Fruit fly (Drosophila melanogaster) whole organism, wandering third instar larva: Measurements from ENCODE around the gene CG6901.
A peak's percentile ranks its signal among the peaks of the same experiment; 100 is the strongest.

Experiments
- CrebA ChIP-seq: fragments of 200-800 bp; sonication (Bioruptor generic); optimal IDR thresholded peaks from 2 replicates; lab custom pipeline; 2016; ENCODE audit warnings: missing biosample characterization, mild to moderate bottlenecking, missing genetic modification characterization, borderline replicate concordance
- Dif ChIP-seq: fragments of 200-275, 200-300 bp; sonication (Bioruptor generic); optimal IDR thresholded peaks from 2 replicates; lab custom pipeline; 2018; ENCODE audit warnings: missing biosample characterization, missing genetic modification characterization; ENCODE audit not compliant: partially characterized antibody
- Hnf4 ChIP-seq: fragments of 200-800 bp; sonication (Bioruptor generic); optimal IDR thresholded peaks from 2 replicates; lab custom pipeline; 2016; ENCODE audit warnings: missing biosample characterization, mild to moderate bottlenecking, missing genetic modification characterization
- Hr83 ChIP-seq: fragments of 200-300 bp; sonication (Bioruptor generic); optimal IDR thresholded peaks from 2 replicates; lab custom pipeline; 2016; ENCODE audit warnings: missing biosample characterization, mild to moderate bottlenecking, missing genetic modification characterization, moderate library complexity; ENCODE audit not compliant: poor library complexity, severe bottlenecking
- Jra ChIP-seq: sonication (Bioruptor generic); optimal IDR thresholded peaks from 2 replicates; lab custom pipeline; 2016; ENCODE audit warnings: missing biosample characterization, missing genetic modification characterization
- Myc ChIP-seq: fragments of >200 bp; optimal IDR thresholded peaks from 2 replicates; lab custom pipeline; 2017
- N ChIP-seq: fragments of >200 bp; optimal IDR thresholded peaks from 2 replicates; lab custom pipeline; 2018; ENCODE audit warnings: missing biosample characterization, missing external identifiers, missing genetic modification characterization
- Vsx2 ChIP-seq: fragments of 200-300, 225-300 bp; sonication (Bioruptor generic); optimal IDR thresholded peaks from 2 replicates; lab custom pipeline; 2018; ENCODE audit warnings: missing biosample characterization, missing genetic modification characterization; ENCODE audit not compliant: partially characterized antibody
- brk ChIP-seq: fragments of 200-800 bp; sonication (Bioruptor generic); optimal IDR thresholded peaks from 2 replicates; lab custom pipeline; 2016; ENCODE audit warnings: missing biosample characterization, mild to moderate bottlenecking, missing genetic modification characterization
- dmrt93B ChIP-seq: fragments of 200-800 bp; sonication (Bioruptor generic); optimal IDR thresholded peaks from 2 replicates; lab custom pipeline; 2018; ENCODE audit warnings: missing biosample characterization, mild to moderate bottlenecking, missing genetic modification characterization
- fru ChIP-seq: fragments of 200-800 bp; sonication (Bioruptor generic); optimal IDR thresholded peaks from 3 replicates; lab custom pipeline; 2016; ENCODE audit warnings: missing biosample characterization, mild to moderate bottlenecking, missing genetic modification characterization
- lola ChIP-seq: fragments of >200 bp; optimal IDR thresholded peaks from 2 replicates; lab custom pipeline; 2017; ENCODE audit warnings: missing biosample characterization, missing genetic modification characterization
- sv ChIP-seq: fragments of 200-800 bp; sonication (Bioruptor generic); optimal IDR thresholded peaks from 3 replicates; lab custom pipeline; 2016; ENCODE audit warnings: missing biosample characterization, missing genetic modification characterization
- woc ChIP-seq: sonication (Bioruptor generic); optimal IDR thresholded peaks from 2 replicates; lab custom pipeline; 2016; ENCODE audit warnings: missing biosample characterization, mild to moderate bottlenecking, missing genetic modification characterization

Gene CG6901

DNA sequence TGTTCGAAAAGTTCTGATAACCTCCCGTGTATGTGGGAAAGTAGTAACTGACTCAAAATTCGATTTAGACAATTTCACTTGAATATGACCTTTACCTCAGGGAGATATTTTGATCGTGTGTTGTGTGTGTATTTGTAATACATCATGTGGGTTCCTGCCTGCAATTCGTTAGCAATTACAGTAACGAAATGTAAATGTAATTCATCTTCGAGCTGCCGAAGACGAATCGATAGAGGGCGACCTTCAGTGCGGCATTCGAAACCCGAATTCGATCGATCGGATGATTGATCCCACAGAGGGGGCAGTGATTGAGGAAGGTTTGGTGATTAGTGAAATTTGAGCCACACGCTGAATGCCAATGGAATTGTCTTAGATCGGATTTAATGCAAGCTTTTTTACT lies 47.2 kb downstream of the CG6901 start, which contains the start of gene CG10317:
CG10317 (minus strand) TSS at position 101 of the 400 bp plus-strand sequence.
- TF ChIP-seq Jra (GFP tag; lab: Kevin White, UChicago) (no peak), brk (no peak), dmrt93B (GFP tag; lab: Kevin White, UChicago) (no peak), N (no peak)

DNA sequence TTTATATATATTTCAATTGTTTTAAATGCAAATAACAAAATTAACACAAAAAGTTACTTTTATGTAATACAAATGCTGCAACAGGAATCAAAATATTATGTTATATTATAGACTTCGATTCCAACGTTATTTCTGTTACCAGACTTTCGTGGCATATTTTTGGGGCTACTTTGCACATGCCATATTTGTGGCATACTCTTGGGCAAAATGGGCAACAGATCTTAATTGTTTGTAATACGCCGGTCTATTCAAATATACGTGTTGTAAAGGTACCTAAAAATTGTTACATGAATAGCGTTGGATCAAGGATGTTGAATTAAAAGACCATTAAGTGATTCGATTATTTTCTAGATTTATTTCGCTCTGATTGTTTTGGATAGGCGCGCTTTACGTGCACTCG lies 50.9 kb downstream of the CG6901 start:
- TF ChIP-seq Hnf4 (no peak), Hr83 (GFP tag; lab: Kevin White, UChicago) (no peak), dmrt93B (GFP tag; lab: Kevin White, UChicago) (no peak), woc (GFP tag; lab: Kevin White, UChicago) (no peak), CrebA (GFP tag; lab: Kevin White, UChicago) (no peak), Jra (GFP tag; lab: Kevin White, UChicago) (no peak), N (peak; percentile 81), Dif (peak; percentile 48), Myc (peak; percentile 85), Vsx2 (GFP tag; lab: Kevin White, UChicago) (peak; percentile 39), sv (no peak), lola (no peak), fru (GFP tag; lab: Kevin White, UChicago) (no peak)
